Fruit fly (Drosophila melanogaster) whole organism, embryonic: ENCODE data around the gene CG12112.

Source experiments
- Atf6 ChIP-seq: fragments of 200-800 bp; sonication (Bioruptor generic); IDR thresholded peaks from 2 replicates; pipeline ENCODE4 v1.3.6; 2022; ENCODE audit warnings: missing biosample characterization, missing genetic modification characterization
- BEAF-32 ChIP-seq: fragments of 200-800 bp; sonication (Bioruptor generic); optimal IDR thresholded peaks from 3 replicates; lab custom pipeline; 2017; ENCODE audit warnings: missing biosample characterization, missing genetic modification characterization, mild to moderate bottlenecking, moderate library complexity, missing genetic modification reagents
- Bgb ChIP-seq: fragments of 200-800 bp; sonication (Bioruptor generic); IDR thresholded peaks from 2 replicates; pipeline ENCODE4 v1.3.6; 2022; ENCODE audit warnings: missing biosample characterization, missing genetic modification characterization; ENCODE audit not compliant: partially characterized antibody
- CG10462 ChIP-seq: fragments of 200-800 bp; sonication (Bioruptor generic); optimal IDR thresholded peaks from 2 replicates; lab custom pipeline; 2016; ENCODE audit warnings: missing biosample characterization, missing genetic modification characterization
- CG11247 ChIP-seq: fragments of 200-800 bp; sonication (Bioruptor generic); IDR thresholded peaks from 2 replicates; pipeline ENCODE4 v1.3.6; 2022; ENCODE audit warnings: missing biosample characterization, missing genetic modification characterization
- CG1233 ChIP-seq: fragments of 200-800 bp; sonication (Bioruptor generic); optimal IDR thresholded peaks from 4 replicates; lab custom pipeline; 2018; ENCODE audit warnings: missing biosample characterization, mild to moderate bottlenecking, missing genetic modification characterization
- CG13624 ChIP-seq: fragments of 200-800 bp; sonication (Bioruptor generic); optimal IDR thresholded peaks from 2 replicates; lab custom pipeline; 2016; ENCODE audit warnings: missing biosample characterization, missing genetic modification characterization
- CG15601 ChIP-seq: fragments of 200-800 bp; sonication (Bioruptor generic); optimal IDR thresholded peaks from 3 replicates; lab custom pipeline; 2019; ENCODE audit warnings: missing biosample characterization, mild to moderate bottlenecking, missing genetic modification characterization, moderate library complexity
- CG1602 ChIP-seq: fragments of 200-800 bp; sonication (Bioruptor generic); optimal IDR thresholded peaks from 3 replicates; lab custom pipeline; 2016; ENCODE audit warnings: missing biosample characterization, missing genetic modification characterization
- CG2199 ChIP-seq: fragments of 200-800 bp; sonication (Bioruptor generic); IDR thresholded peaks from 3 replicates; pipeline ENCODE4 v1.3.6; 2022; ENCODE audit warnings: missing biosample characterization, missing genetic modification characterization
- CG2678 ChIP-seq: fragments of 200-800 bp; sonication (Bioruptor generic); optimal IDR thresholded peaks from 3 replicates; lab custom pipeline; 2019; ENCODE audit warnings: missing biosample characterization, mild to moderate bottlenecking, missing genetic modification characterization, moderate library complexity
- CG2712 ChIP-seq: fragments of 200-800 bp; optimal IDR thresholded peaks from 3 replicates; lab custom pipeline; 2019; ENCODE audit warnings: missing biosample characterization, mild to moderate bottlenecking, missing genetic modification characterization, moderate library complexity
- CG32532 ChIP-seq: fragments of 200-800 bp; sonication (Bioruptor generic); IDR thresholded peaks from 2 replicates; pipeline ENCODE4 v1.3.6; 2022; ENCODE audit warnings: missing biosample characterization, missing genetic modification characterization
- CG8388 ChIP-seq: fragments of 200-800 bp; sonication (Bioruptor generic); optimal IDR thresholded peaks from 2 replicates; lab custom pipeline; 2019; ENCODE audit warnings: missing biosample characterization, mild to moderate bottlenecking, missing genetic modification characterization, moderate library complexity
- CG9215 ChIP-seq: fragments of 200-800 bp; sonication (Bioruptor generic); IDR thresholded peaks from 2 replicates; pipeline ENCODE4 v1.3.6; 2022; ENCODE audit warnings: missing biosample characterization, missing genetic modification characterization
- CG9797 ChIP-seq: fragments of 200-800 bp; sonication (Bioruptor generic); optimal IDR thresholded peaks from 3 replicates; lab custom pipeline; 2018; ENCODE audit warnings: missing biosample characterization, mild to moderate bottlenecking, missing genetic modification characterization
- CG9876 ChIP-seq: fragments of 200-800 bp; sonication (Bioruptor generic); optimal IDR thresholded peaks from 2 replicates; lab custom pipeline; 2016; ENCODE audit warnings: missing biosample characterization, missing genetic modification characterization
- Elba2 ChIP-seq: fragments of 200-800 bp; sonication (Bioruptor generic); optimal IDR thresholded peaks from 3 replicates; lab custom pipeline; 2016; ENCODE audit warnings: missing biosample characterization, missing genetic modification characterization
- HLH4C ChIP-seq: fragments of 200-800 bp; sonication (Bioruptor generic); IDR thresholded peaks from 3 replicates; pipeline ENCODE4 v1.3.6; 2022; ENCODE audit warnings: missing biosample characterization, missing genetic modification characterization; ENCODE audit not compliant: partially characterized antibody
- HLHmδ ChIP-seq: fragments of 200-800 bp; sonication (Bioruptor generic); optimal IDR thresholded peaks from 2 replicates; lab custom pipeline; 2018; ENCODE audit warnings: missing biosample characterization, mild to moderate bottlenecking, missing genetic modification characterization, moderate library complexity
- Lhr ChIP-seq: fragments of 200-800 bp; sonication (Bioruptor generic); optimal IDR thresholded peaks from 3 replicates; lab custom pipeline; 2017; ENCODE audit warnings: mild to moderate bottlenecking, missing biosample characterization, missing genetic modification reagents, missing genetic modification characterization
- MTF-1 ChIP-seq: fragments of 200-800 bp; sonication (Bioruptor generic); optimal IDR thresholded peaks from 2 replicates; lab custom pipeline; 2018; ENCODE audit warnings: missing biosample characterization, mild to moderate bottlenecking, missing genetic modification characterization, borderline replicate concordance
- NC2β ChIP-seq: fragments of 200-800 bp; sonication (Bioruptor generic); optimal IDR thresholded peaks from 2 replicates; lab custom pipeline; 2016; ENCODE audit warnings: missing biosample characterization, missing genetic modification characterization
- NK7.1 ChIP-seq: fragments of 200-800 bp; sonication (Bioruptor generic); optimal IDR thresholded peaks from 3 replicates; lab custom pipeline; 2016; ENCODE audit warnings: missing biosample characterization, missing genetic modification characterization
- Rfx ChIP-seq: fragments of 200-800 bp; sonication (Bioruptor generic); IDR thresholded peaks from 2 replicates; pipeline ENCODE4 v1.3.6; 2022; ENCODE audit warnings: missing biosample characterization, missing genetic modification characterization
- Sry-δ ChIP-seq: fragments of 200-800 bp; sonication (Bioruptor generic); optimal IDR thresholded peaks from 2 replicates; lab custom pipeline; 2016; ENCODE audit warnings: missing biosample characterization, missing genetic modification characterization
- Xbp1 ChIP-seq: fragments of 200-800 bp; sonication (Bioruptor generic); optimal IDR thresholded peaks from 3 replicates; lab custom pipeline; 2016; ENCODE audit warnings: missing biosample characterization, mild to moderate bottlenecking, missing genetic modification characterization
- al ChIP-seq: fragments of 200-800 bp; sonication (Bioruptor generic); IDR thresholded peaks from 2 replicates; pipeline ENCODE4 v1.3.6; 2022; ENCODE audit warnings: missing biosample characterization, missing genetic modification characterization
- amos ChIP-seq: fragments of 200-800 bp; sonication (Bioruptor generic); IDR thresholded peaks from 2 replicates; pipeline ENCODE4 v1.3.6; 2022; ENCODE audit warnings: missing biosample characterization, missing genetic modification characterization; ENCODE audit not compliant: partially characterized antibody
- ara ChIP-seq: fragments of 200-800 bp; sonication (Bioruptor generic); IDR thresholded peaks from 2 replicates; pipeline ENCODE4 v1.3.6; 2022; ENCODE audit warnings: missing biosample characterization, missing genetic modification characterization
- az2 ChIP-seq: fragments of 200-800 bp; sonication (Bioruptor generic); optimal IDR thresholded peaks from 3 replicates; lab custom pipeline; 2016; ENCODE audit warnings: missing biosample characterization, missing genetic modification characterization
- bcd ChIP-seq: fragments of 200-800 bp; sonication (Bioruptor generic); optimal IDR thresholded peaks from 2 replicates; lab custom pipeline; 2017; ENCODE audit warnings: missing biosample characterization, mild to moderate bottlenecking, missing genetic modification characterization
- cato ChIP-seq: fragments of 200-800 bp; sonication (Bioruptor generic); optimal IDR thresholded peaks from 2 replicates; lab custom pipeline; 2016; ENCODE audit warnings: missing biosample characterization, missing genetic modification characterization, borderline replicate concordance
- dm ChIP-seq: fragments of 200-800 bp; sonication (Bioruptor generic); optimal IDR thresholded peaks from 3 replicates; lab custom pipeline; 2016; ENCODE audit warnings: missing biosample characterization, missing genetic modification characterization
- dpn ChIP-seq, 2 experiments: fragments of 200-800 bp; sonication (Bioruptor generic); optimal IDR thresholded peaks; 3 replicates each; lab custom pipeline; 2016; ENCODE audit warnings: missing biosample characterization in 2 of 2, missing genetic modification characterization in 2 of 2
- fd3F ChIP-seq: fragments of 200-800 bp; sonication (Bioruptor generic); optimal IDR thresholded peaks from 2 replicates; lab custom pipeline; 2018; ENCODE audit warnings: missing biosample characterization, mild to moderate bottlenecking, missing genetic modification characterization, moderate library complexity
- jumu ChIP-seq: fragments of 200-800 bp; sonication (Bioruptor generic); optimal IDR thresholded peaks from 3 replicates; lab custom pipeline; 2016; ENCODE audit warnings: missing biosample characterization, missing genetic modification characterization
- lmd ChIP-seq: fragments of 200-800 bp; sonication (Bioruptor generic); IDR thresholded peaks from 2 replicates; pipeline ENCODE4 v1.3.6; 2022; ENCODE audit warnings: missing biosample characterization, missing genetic modification characterization
- maf-S ChIP-seq: fragments of 200-800 bp; sonication (Bioruptor generic); optimal IDR thresholded peaks from 2 replicates; lab custom pipeline; 2016; ENCODE audit warnings: missing biosample characterization, missing genetic modification characterization
- nerfin-1 ChIP-seq: fragments of 200-800 bp; sonication (Bioruptor generic); optimal IDR thresholded peaks from 3 replicates; lab custom pipeline; 2019; ENCODE audit warnings: missing biosample characterization, mild to moderate bottlenecking, missing genetic modification characterization, moderate library complexity
- nmo ChIP-seq: fragments of 200-800 bp; sonication (Bioruptor generic); optimal IDR thresholded peaks from 2 replicates; lab custom pipeline; 2018; ENCODE audit warnings: missing biosample characterization, mild to moderate bottlenecking, missing genetic modification characterization, moderate library complexity
- otp ChIP-seq: fragments of 200-800 bp; sonication (Bioruptor generic); IDR thresholded peaks from 3 replicates; pipeline ENCODE4, ENCODE4 v1.3.6; 2022; ENCODE audit warnings: missing biosample characterization, missing genetic modification characterization
- pfk ChIP-seq: fragments of 200-800 bp; sonication (Bioruptor generic); optimal IDR thresholded peaks from 2 replicates; lab custom pipeline; 2018; ENCODE audit warnings: missing biosample characterization, mild to moderate bottlenecking, missing genetic modification characterization, moderate library complexity
- psq ChIP-seq: fragments of 200-800 bp; sonication (Bioruptor generic); optimal IDR thresholded peaks from 2 replicates; lab custom pipeline; 2017; ENCODE audit warnings: missing biosample characterization, missing genetic modification characterization
- repo ChIP-seq: fragments of 200-800 bp; sonication (Bioruptor generic); optimal IDR thresholded peaks from 2 replicates; lab custom pipeline; 2016; ENCODE audit warnings: missing biosample characterization, missing genetic modification characterization
- shn ChIP-seq: fragments of 200-800 bp; sonication (Bioruptor generic); optimal IDR thresholded peaks from 3 replicates; lab custom pipeline; 2016; ENCODE audit warnings: missing biosample characterization, missing genetic modification characterization
- stwl ChIP-seq: fragments of 200-800 bp; sonication (Bioruptor generic); optimal IDR thresholded peaks from 3 replicates; lab custom pipeline; 2018; ENCODE audit warnings: missing biosample characterization, mild to moderate bottlenecking, missing genetic modification characterization, moderate library complexity
- tio ChIP-seq: fragments of 200-800 bp; sonication (Bioruptor generic); optimal IDR thresholded peaks from 2 replicates; lab custom pipeline; 2017; ENCODE audit warnings: missing biosample characterization, missing genetic modification characterization, inconsistent platforms
- wek ChIP-seq: fragments of 200-800 bp; sonication (Bioruptor generic); optimal IDR thresholded peaks from 3 replicates; lab custom pipeline; 2018; ENCODE audit warnings: missing biosample characterization, mild to moderate bottlenecking, missing genetic modification characterization, moderate library complexity

The CG12112 gene

dm6 chrX:8560087-8560999 lies at the start of gene CG12112, which contains the start of gene Trf4-1 (continued):
- TF ChIP-seq CG32532 (GFP tag; lab: Robert Waterston, UW): no peak; the same call in 1 of the 2 replicates
- peak; percentile 24 for TF ChIP-seq shn (GFP tag; lab: Kevin White, UChicago)
- peak; percentile 36 for TF ChIP-seq CG2712
- TF ChIP-seq MTF-1 (GFP tag; lab: Kevin White, UChicago): no peak
- no peak for TF ChIP-seq CG11247 (GFP tag; lab: Robert Waterston, UW)
- TF ChIP-seq psq (GFP tag; lab: Kevin White, UChicago): peak; percentile 31
- peak; percentile 12 for TF ChIP-seq nerfin-1
- TF ChIP-seq jumu (GFP tag; lab: Kevin White, UChicago): peak; percentile 14
- no peak for TF ChIP-seq maf-S (GFP tag; lab: Kevin White, UChicago)
- no peak for TF ChIP-seq ara (GFP tag; lab: Robert Waterston, UW)
- TF ChIP-seq az2 (GFP tag; lab: Kevin White, UChicago): no peak
- TF ChIP-seq Rfx (GFP tag; lab: Robert Waterston, UW): no peak
- peak; percentile 76 for TF ChIP-seq CG9797 (GFP tag; lab: Kevin White, UChicago)
- TF ChIP-seq dpn (GFP tag; optimal IDR thresholded peaks at IDR 0.05; lab: Kevin White, UChicago): peak in 1 of 2 experiments; percentile 2
- no peak for TF ChIP-seq CG9215 (GFP tag; lab: Robert Waterston, UW)
- peak; percentile 46 for TF ChIP-seq CG15601
- no peak for TF ChIP-seq repo (GFP tag; lab: Kevin White, UChicago)
- no peak for TF ChIP-seq al (GFP tag; lab: Robert Waterston, UW)
- no peak for TF ChIP-seq CG1233 (GFP tag; lab: Kevin White, UChicago)
- TF ChIP-seq CG2678: no peak
- peak; percentile 1 for TF ChIP-seq tio (GFP tag; lab: Kevin White, UChicago)
- TF ChIP-seq HLHmδ (GFP tag; lab: Kevin White, UChicago): no peak
- TF ChIP-seq wek (GFP tag; lab: Kevin White, UChicago): no peak
- TF ChIP-seq otp (GFP tag; lab: Robert Waterston, UW): no peak
- no peak for TF ChIP-seq Elba2 (GFP tag; lab: Kevin White, UChicago)
- peak; percentile 29 for TF ChIP-seq NC2β (GFP tag; lab: Kevin White, UChicago)
- no peak for TF ChIP-seq CG9876 (GFP tag; lab: Kevin White, UChicago)
- peak; percentile 71 for TF ChIP-seq Lhr (GFP tag; lab: Kevin White, UChicago)
- TF ChIP-seq NK7.1: no peak
- TF ChIP-seq amos (GFP tag; lab: Robert Waterston, UW): peak; percentile 80
- no peak for TF ChIP-seq CG10462 (GFP tag; lab: Kevin White, UChicago)
- TF ChIP-seq HLH4C (GFP tag; lab: Robert Waterston, UW): peak; percentile 79
- peak; percentile 29 for TF ChIP-seq stwl (tag; lab: Kevin White, UChicago)
- TF ChIP-seq Sry-δ (GFP tag; lab: Kevin White, UChicago): peak; percentile 91
- peak; percentile 44 for TF ChIP-seq nmo (GFP tag; lab: Kevin White, UChicago)
- no peak for TF ChIP-seq bcd (GFP tag; lab: Kevin White, UChicago)
- TF ChIP-seq Bgb: peak; percentile 83
- TF ChIP-seq CG1602: peak; percentile 7
- TF ChIP-seq CG2199 (GFP tag; lab: Robert Waterston, UW): no peak
- no peak for TF ChIP-seq lmd (GFP tag; lab: Robert Waterston, UW)
- peak; percentile 81 for TF ChIP-seq dm (GFP tag; lab: Kevin White, UChicago)
- TF ChIP-seq cato (GFP tag; lab: Kevin White, UChicago): no peak
- TF ChIP-seq BEAF-32: peak; percentile 93
- TF ChIP-seq CG13624 (GFP tag; lab: Kevin White, UChicago): no peak
- TF ChIP-seq Xbp1 (GFP tag; lab: Kevin White, UChicago): peak; percentile 7
- TF ChIP-seq pfk (GFP tag; lab: Kevin White, UChicago): no peak
- TF ChIP-seq fd3F: no peak
- TF ChIP-seq CG8388: no peak
- no peak for TF ChIP-seq Atf6 (GFP tag; lab: Robert Waterston, UW)
